Worm (Caenorhabditis elegans): ENCODE measurements around the gene his-39.

The his-39 gene

ce11 chrV:8536213-8536612 lies at the start of gene his-39:
Gene his-39, plus strand, starts transcription at chrV:8536513.
- no peak for TF ChIP-seq cog-1 (tag; optimal IDR thresholded peaks at IDR 0.05)
- TF ChIP-seq med-1 (GFP tag; optimal IDR thresholded peaks at IDR 0.05; ENCODE audit: insufficient read depth) = no peak
- TF ChIP-seq ztf-29 (GFP tag; IDR thresholded peaks at IDR 0.05) = no peak
- TF ChIP-seq ztf-23 (GFP tag; IDR thresholded peaks at IDR 0.05) = no peak
- TF ChIP-seq klf-2 (GFP tag; conservative IDR thresholded peaks at IDR 0.05) = no peak
- TF ChIP-seq T22C8.4 (GFP tag; IDR thresholded peaks at IDR 0.05) = no peak
- no peak for TF ChIP-seq tab-1 (GFP tag; IDR thresholded peaks at IDR 0.05)
- no peak for TF ChIP-seq ref-1 (GFP tag; conservative IDR thresholded peaks at IDR 0.05)
- TF ChIP-seq flt-1 (GFP tag; IDR thresholded peaks at IDR 0.05) = no peak

- no peak for TF ChIP-seq med-1 (GFP tag; optimal IDR thresholded peaks at IDR 0.05; ENCODE audit: insufficient read depth)
- TF ChIP-seq tab-1 (GFP tag; IDR thresholded peaks at IDR 0.05) = no peak
- TF ChIP-seq ref-1 (GFP tag; conservative IDR thresholded peaks at IDR 0.05) = no peak
- no peak for TF ChIP-seq flt-1 (GFP tag; IDR thresholded peaks at IDR 0.05)
- TF ChIP-seq klf-2 (GFP tag; conservative IDR thresholded peaks at IDR 0.05) = no peak
- no peak for TF ChIP-seq cog-1 (tag; optimal IDR thresholded peaks at IDR 0.05)
- no peak for TF ChIP-seq ztf-23 (GFP tag; IDR thresholded peaks at IDR 0.05)
- no peak for TF ChIP-seq ztf-29 (GFP tag; IDR thresholded peaks at IDR 0.05)
Observed at ce11 chrV:8494260-8494939, 41.9 kb upstream of the his-39 start, which contains the start of gene pxn-1. Gene pxn-1, plus strand, starts transcription at chrV:8494889.

DNA sequence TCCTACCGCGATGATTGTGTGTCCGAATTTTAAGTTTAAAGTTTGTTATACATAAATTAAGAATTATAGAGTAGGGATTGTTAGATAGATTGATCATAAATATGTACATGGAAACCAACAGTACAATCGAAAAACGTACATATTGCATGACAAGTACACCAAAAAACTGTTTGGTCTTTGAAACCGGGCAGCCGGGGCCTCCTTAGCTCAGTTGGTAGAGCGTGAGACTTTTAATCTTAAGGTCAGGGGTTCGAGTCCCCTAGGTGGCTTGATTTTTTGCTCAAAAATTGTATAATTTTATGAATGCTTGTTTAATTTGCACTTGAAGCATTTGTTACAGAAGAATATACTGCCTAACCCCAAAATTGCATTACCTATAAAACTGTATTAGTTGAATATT lies 41.2 kb upstream of the his-39 start:
- TF ChIP-seq ref-1 (GFP tag; conservative IDR thresholded peaks at IDR 0.05) = no peak
- no peak for TF ChIP-seq cog-1 (tag; optimal IDR thresholded peaks at IDR 0.05)
- TF ChIP-seq T22C8.4 (GFP tag; IDR thresholded peaks at IDR 0.05) = no peak
- no peak for TF ChIP-seq med-1 (GFP tag; optimal IDR thresholded peaks at IDR 0.05; ENCODE audit: insufficient read depth)
- TF ChIP-seq klf-2 (GFP tag; conservative IDR thresholded peaks at IDR 0.05) = no peak
- no peak for TF ChIP-seq ztf-29 (GFP tag; IDR thresholded peaks at IDR 0.05)
- TF ChIP-seq tab-1 (GFP tag; IDR thresholded peaks at IDR 0.05) = no peak
- no peak for TF ChIP-seq flt-1 (GFP tag; IDR thresholded peaks at IDR 0.05)
- no peak for TF ChIP-seq ztf-23 (GFP tag; IDR thresholded peaks at IDR 0.05)

ce11 chrV:8495965-8496364 lies 40.3 kb upstream of the his-39 start:
- no peak for TF ChIP-seq cog-1 (tag; optimal IDR thresholded peaks at IDR 0.05)
- no peak for TF ChIP-seq ztf-23 (GFP tag; IDR thresholded peaks at IDR 0.05)
- TF ChIP-seq ref-1 (GFP tag; conservative IDR thresholded peaks at IDR 0.05) = no peak
- no peak for TF ChIP-seq med-1 (GFP tag; optimal IDR thresholded peaks at IDR 0.05; ENCODE audit: insufficient read depth)
- no peak; the same call in 1 of the 2 replicates for TF ChIP-seq flt-1 (GFP tag; IDR thresholded peaks at IDR 0.05)
- TF ChIP-seq tab-1 (GFP tag; IDR thresholded peaks at IDR 0.05) = 0 out of 2 replicates have a peak, but pooled peaks have one; percentile 8
- no peak for TF ChIP-seq klf-2 (GFP tag; conservative IDR thresholded peaks at IDR 0.05)
- no peak for TF ChIP-seq T22C8.4 (GFP tag; IDR thresholded peaks at IDR 0.05)

DNA sequence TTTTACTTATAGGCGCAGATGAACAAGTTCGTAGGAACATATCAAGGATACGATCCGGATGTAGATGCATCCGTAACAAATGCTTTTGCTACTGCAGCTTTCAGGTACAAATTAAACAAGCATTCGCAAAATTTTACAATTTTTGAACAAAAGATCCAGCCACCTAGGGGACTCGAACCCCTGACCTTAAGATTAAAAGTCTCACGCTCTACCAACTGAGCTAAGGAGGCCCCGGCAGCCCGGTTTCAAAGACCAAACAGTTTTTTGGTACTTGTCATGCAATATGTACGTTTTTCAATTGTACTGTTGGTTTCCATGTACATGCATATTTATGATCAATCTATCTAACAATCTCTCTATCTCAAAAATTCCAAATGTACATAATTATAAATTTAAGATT lies 36.9 kb upstream of the his-39 start:
- TF ChIP-seq flt-1 (GFP tag; IDR thresholded peaks at IDR 0.05) = no peak
- TF ChIP-seq ztf-29 (GFP tag; IDR thresholded peaks at IDR 0.05) = no peak
- TF ChIP-seq ref-1 (GFP tag; conservative IDR thresholded peaks at IDR 0.05) = no peak
- no peak for TF ChIP-seq ztf-23 (GFP tag; IDR thresholded peaks at IDR 0.05)
- no peak for TF ChIP-seq T22C8.4 (GFP tag; IDR thresholded peaks at IDR 0.05)
- TF ChIP-seq cog-1 (tag; optimal IDR thresholded peaks at IDR 0.05) = no peak
- no peak for TF ChIP-seq med-1 (GFP tag; optimal IDR thresholded peaks at IDR 0.05; ENCODE audit: insufficient read depth)

ce11 chrV:8500348-8500747 lies 36.0 kb upstream of the his-39 start:
- TF ChIP-seq T22C8.4 (GFP tag; IDR thresholded peaks at IDR 0.05) (peak; percentile 98), tab-1 (GFP tag; IDR thresholded peaks at IDR 0.05) (peak; percentile 100), cog-1 (tag; optimal IDR thresholded peaks at IDR 0.05) (peak; percentile 97), klf-2 (GFP tag; conservative IDR thresholded peaks at IDR 0.05) (peak; percentile 100), med-1 (GFP tag; optimal IDR thresholded peaks at IDR 0.05; ENCODE audit: insufficient read depth) (peak; percentile 93), ref-1 (GFP tag; conservative IDR thresholded peaks at IDR 0.05) (peak; percentile 98), flt-1 (GFP tag; IDR thresholded peaks at IDR 0.05) (peak; percentile 99), ztf-23 (GFP tag; IDR thresholded peaks at IDR 0.05) (peak; percentile 99), ztf-29 (GFP tag; IDR thresholded peaks at IDR 0.05) (peak; percentile 99)

DNA sequence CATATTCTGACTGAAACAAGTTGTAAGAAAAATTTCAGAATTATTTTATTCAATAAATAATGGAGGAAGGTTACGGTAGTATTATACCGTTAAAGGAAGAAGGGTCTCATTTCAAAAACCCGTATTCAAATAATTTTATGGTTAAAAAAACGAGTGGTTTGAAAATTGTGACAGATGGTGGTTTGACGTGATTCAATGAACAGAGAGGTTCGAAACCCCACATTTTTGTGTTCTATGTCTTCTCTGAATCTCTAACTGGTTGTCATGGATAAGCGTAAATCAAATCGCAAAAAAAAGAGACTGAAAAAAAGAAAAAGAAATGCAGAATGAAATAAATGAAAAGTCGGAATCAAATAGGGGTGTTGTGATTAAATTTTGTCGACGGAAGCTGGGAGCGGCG lies 29.0 kb upstream of the his-39 start, which contains the start of gene ZK994.6:
Gene ZK994.6, minus strand, starts transcription at position 101 of the 400 bp plus-strand sequence.
- TF ChIP-seq ref-1 (GFP tag; conservative IDR thresholded peaks at IDR 0.05) (no peak), cog-1 (tag; optimal IDR thresholded peaks at IDR 0.05) (no peak), klf-2 (GFP tag; conservative IDR thresholded peaks at IDR 0.05) (no peak), med-1 (GFP tag; optimal IDR thresholded peaks at IDR 0.05; ENCODE audit: insufficient read depth) (no peak), ztf-23 (GFP tag; IDR thresholded peaks at IDR 0.05) (no peak), T22C8.4 (GFP tag; IDR thresholded peaks at IDR 0.05) (no peak), tab-1 (GFP tag; IDR thresholded peaks at IDR 0.05) (no peak), flt-1 (GFP tag; IDR thresholded peaks at IDR 0.05) (no peak), ztf-29 (GFP tag; IDR thresholded peaks at IDR 0.05) (no peak)

- TF ChIP-seq klf-2 (GFP tag; conservative IDR thresholded peaks at IDR 0.05) (no peak), ztf-29 (GFP tag; IDR thresholded peaks at IDR 0.05) (no peak), cog-1 (tag; optimal IDR thresholded peaks at IDR 0.05) (no peak)
Observed at ce11 chrV:8513361-8513760, 23.0 kb upstream of the his-39 start, which contains the start of gene F45F2.9. Gene F45F2.9, minus strand, starts transcription at chrV:8513461.

DNA sequence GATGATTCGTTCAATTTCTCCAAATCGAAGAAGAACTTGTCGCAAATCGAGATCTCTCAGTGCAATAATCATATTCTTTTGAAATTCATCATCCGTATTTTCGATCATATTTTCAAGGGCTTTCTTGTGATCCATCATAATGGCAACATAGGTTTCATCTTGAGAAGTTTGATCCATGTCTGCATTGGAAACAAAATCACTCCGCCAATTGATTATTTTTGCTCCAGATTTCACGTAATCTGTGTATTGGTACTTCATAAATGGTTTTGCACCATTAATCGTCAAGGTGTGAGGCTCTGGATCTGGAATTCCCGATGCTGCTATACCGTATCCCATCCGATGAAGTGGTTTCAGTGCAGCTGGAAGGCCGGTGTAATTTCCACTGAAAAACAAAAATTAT lies 19.9 kb upstream of the his-39 start:
- TF ChIP-seq flt-1 (GFP tag; IDR thresholded peaks at IDR 0.05) (no peak), ztf-23 (GFP tag; IDR thresholded peaks at IDR 0.05) (no peak), med-1 (GFP tag; optimal IDR thresholded peaks at IDR 0.05; ENCODE audit: insufficient read depth) (no peak), klf-2 (GFP tag; conservative IDR thresholded peaks at IDR 0.05) (no peak), T22C8.4 (GFP tag; IDR thresholded peaks at IDR 0.05) (no peak), ref-1 (GFP tag; conservative IDR thresholded peaks at IDR 0.05) (no peak), tab-1 (GFP tag; IDR thresholded peaks at IDR 0.05) (no peak)

DNA sequence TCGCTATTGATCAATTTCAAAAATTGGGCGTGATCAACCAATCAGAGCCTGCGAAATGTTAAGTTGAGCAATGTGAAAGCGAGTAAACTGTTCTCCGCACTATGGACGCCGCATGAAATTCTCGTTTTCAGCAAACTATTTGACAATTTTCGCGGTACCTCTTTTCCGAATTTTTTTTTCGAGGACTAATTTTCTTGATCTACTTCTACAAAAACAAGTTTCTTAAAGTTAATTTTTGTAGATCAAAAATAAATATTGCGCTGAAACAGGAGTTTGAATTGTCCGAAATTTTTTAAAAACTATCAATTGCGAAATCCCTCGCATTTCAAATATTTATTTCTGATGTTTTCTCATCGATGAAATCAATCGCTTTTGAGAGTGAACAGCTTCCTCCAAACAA lies 18.6 kb upstream of the his-39 start:
- TF ChIP-seq ref-1 (GFP tag; conservative IDR thresholded peaks at IDR 0.05) = no peak
- no peak for TF ChIP-seq klf-2 (GFP tag; conservative IDR thresholded peaks at IDR 0.05)
- TF ChIP-seq flt-1 (GFP tag; IDR thresholded peaks at IDR 0.05) = no peak
- no peak for TF ChIP-seq ztf-29 (GFP tag; IDR thresholded peaks at IDR 0.05)
